Fruit fly (Drosophila melanogaster) whole organism, pupa: ENCODE data around the gene CG10226.

Experiments used
- CG15710 ChIP-seq: fragments of 200-800 bp; sonication (Bioruptor generic); optimal IDR thresholded peaks from 2 replicates; lab custom pipeline; 2018; ENCODE audit warnings: missing biosample characterization, mild to moderate bottlenecking, missing genetic modification characterization, moderate library complexity
- gl ChIP-seq: fragments of 200-800 bp; sonication (Bioruptor generic); optimal IDR thresholded peaks from 2 replicates; lab custom pipeline; 2018; ENCODE audit warnings: missing biosample characterization, mild to moderate bottlenecking, missing genetic modification characterization

- no peak for TF ChIP-seq gl (tag; lab: Kevin White, UChicago)
- TF ChIP-seq CG15710 (tag; lab: Kevin White, UChicago): peak; percentile 83
Observed at dm6 chr3L:6192822-6193555, 46.9 kb downstream of the CG10226 start, which contains the start of the genes Sf3b6 and Tnpo.
